Fruit fly (Drosophila melanogaster): ENCODE results near the gene Dlip1.

Gene Dlip1

DNA sequence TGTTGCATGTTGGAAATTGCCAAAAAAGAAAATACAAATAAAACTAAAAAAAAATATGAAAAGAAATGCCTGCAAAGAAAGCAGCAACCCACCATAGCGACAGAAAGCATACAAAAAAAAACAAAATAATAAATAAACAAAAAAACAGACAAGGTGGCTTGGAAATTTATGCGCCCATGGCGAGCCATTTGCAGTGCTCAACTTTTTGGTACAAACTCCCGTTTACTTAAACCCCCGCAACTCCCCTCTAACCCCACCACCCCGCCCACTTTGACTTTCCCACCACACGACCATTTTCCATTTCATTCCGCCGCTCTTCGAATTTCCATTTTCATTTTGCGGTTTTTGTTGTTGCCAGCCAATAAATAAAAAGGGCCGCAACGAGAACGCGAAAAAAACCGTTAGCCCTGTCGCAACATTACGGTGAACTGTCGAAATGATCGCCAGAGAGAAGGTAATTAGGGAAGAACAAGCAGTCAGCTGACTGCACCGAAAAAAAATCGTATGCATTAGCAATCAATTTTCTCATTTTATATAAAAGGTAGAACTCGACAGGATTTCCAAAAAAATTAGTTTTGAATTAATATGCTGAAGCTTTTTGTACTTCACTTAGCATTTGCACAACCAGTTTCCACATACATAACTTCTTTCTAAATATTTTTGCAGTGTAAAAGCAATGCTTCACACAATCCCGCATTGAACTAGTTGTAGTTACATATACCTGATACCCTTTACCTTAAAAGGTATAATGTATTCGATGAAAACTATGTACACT, 21.5 kb upstream of the Dlip1 start:
- TF ChIP-seq ovo (GFP tag; optimal IDR thresholded peaks at IDR 0.05), result peak; percentile 19
- TF ChIP-seq pad (GFP tag; optimal IDR thresholded peaks at IDR 0.05), result peak; percentile 36
- no peak for TF ChIP-seq CG11617 (GFP tag; optimal IDR thresholded peaks at IDR 0.05)
- no peak for TF ChIP-seq CG7045 (GFP tag; optimal IDR thresholded peaks at IDR 0.05)
- no peak for TF ChIP-seq Crg-1 (GFP tag; optimal IDR thresholded peaks at IDR 0.05)
- no peak for TF ChIP-seq tj (GFP tag; optimal IDR thresholded peaks at IDR 0.05)
- no peak for TF ChIP-seq CG1620 (GFP tag; optimal IDR thresholded peaks at IDR 0.05)
- peak; percentile 63 for TF ChIP-seq bab1 (GFP tag; optimal IDR thresholded peaks at IDR 0.05)
- no peak for TF ChIP-seq cnc (optimal IDR thresholded peaks at IDR 0.05)

DNA sequence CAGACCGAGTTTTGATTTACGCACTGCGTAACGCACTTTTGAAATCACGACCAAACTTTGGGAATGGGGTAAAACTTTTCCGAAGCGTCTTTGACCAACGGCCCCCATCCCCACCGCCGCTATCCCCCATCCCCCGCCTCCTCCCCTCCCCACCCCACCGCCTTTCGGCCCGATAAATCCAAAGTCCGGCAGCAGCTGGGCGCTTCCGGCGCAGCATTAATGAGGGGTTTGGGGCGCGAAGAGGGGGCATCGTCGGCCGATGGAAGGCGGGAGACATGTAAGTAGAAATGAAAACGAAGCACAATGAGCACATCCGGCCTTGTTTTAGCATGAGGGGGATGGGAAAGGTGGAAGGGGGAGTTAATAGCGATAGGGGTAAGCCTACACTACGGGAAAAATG, 19.3 kb upstream of the Dlip1 start:
- TF ChIP-seq tj (GFP tag; optimal IDR thresholded peaks at IDR 0.05) (peak; percentile 32), Clk (GFP tag; optimal IDR thresholded peaks at IDR 0.05) (no peak), CG5204 (GFP tag; optimal IDR thresholded peaks at IDR 0.05) (no peak), cic (GFP tag; optimal IDR thresholded peaks at IDR 0.05) (peak; percentile 19), kay (GFP tag; ENCODE audit: borderline replicate concordance) (no peak)

DNA sequence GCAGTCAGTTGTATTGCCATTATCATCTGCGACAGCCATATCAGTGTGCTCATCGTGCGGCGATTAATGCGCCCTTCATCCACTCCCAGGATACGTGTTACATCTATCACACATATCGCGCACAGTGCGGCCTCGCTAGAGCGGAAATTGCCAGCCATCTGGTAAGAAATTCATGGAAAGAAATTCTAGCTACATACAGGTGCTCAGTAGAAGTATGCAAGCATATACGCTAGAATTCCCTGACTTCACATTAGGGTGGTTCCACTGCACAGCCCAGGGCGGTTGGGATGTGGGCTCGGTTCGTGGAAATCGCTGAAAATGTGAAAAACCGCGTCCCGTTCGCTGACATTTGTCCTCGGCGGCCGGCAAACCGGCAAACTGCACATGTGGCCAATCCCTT, 17.2 kb upstream of the Dlip1 start:
- peak; percentile 15 for TF ChIP-seq tj (GFP tag; optimal IDR thresholded peaks at IDR 0.05)
- peak; percentile 35 for TF ChIP-seq pad (GFP tag; optimal IDR thresholded peaks at IDR 0.05)
- peak; percentile 49 for TF ChIP-seq CG7045 (GFP tag; optimal IDR thresholded peaks at IDR 0.05)
- TF ChIP-seq kay (GFP tag; ENCODE audit: borderline replicate concordance), result peak; percentile 76
- peak; percentile 44 for TF ChIP-seq toe (GFP tag; optimal IDR thresholded peaks at IDR 0.05)
- TF ChIP-seq CG33017 (tag; optimal IDR thresholded peaks at IDR 0.05), result peak; percentile 1
- peak; percentile 30 for TF ChIP-seq CG7101 (tag; optimal IDR thresholded peaks at IDR 0.05)
- no peak for TF ChIP-seq Mnt (GFP tag; optimal IDR thresholded peaks at IDR 0.05)
- TF ChIP-seq Clk (GFP tag; optimal IDR thresholded peaks at IDR 0.05), result peak; percentile 6
- peak; percentile 41 for TF ChIP-seq CG12768 (GFP tag; optimal IDR thresholded peaks at IDR 0.05)
- TF ChIP-seq bab1 (GFP tag; optimal IDR thresholded peaks at IDR 0.05), result no peak
- peak; percentile 15 for TF ChIP-seq CG14711 (tag; optimal IDR thresholded peaks at IDR 0.05)
- no peak for TF ChIP-seq cic (GFP tag; optimal IDR thresholded peaks at IDR 0.05)
- peak; percentile 16 for TF ChIP-seq Crg-1 (GFP tag; optimal IDR thresholded peaks at IDR 0.05)

DNA sequence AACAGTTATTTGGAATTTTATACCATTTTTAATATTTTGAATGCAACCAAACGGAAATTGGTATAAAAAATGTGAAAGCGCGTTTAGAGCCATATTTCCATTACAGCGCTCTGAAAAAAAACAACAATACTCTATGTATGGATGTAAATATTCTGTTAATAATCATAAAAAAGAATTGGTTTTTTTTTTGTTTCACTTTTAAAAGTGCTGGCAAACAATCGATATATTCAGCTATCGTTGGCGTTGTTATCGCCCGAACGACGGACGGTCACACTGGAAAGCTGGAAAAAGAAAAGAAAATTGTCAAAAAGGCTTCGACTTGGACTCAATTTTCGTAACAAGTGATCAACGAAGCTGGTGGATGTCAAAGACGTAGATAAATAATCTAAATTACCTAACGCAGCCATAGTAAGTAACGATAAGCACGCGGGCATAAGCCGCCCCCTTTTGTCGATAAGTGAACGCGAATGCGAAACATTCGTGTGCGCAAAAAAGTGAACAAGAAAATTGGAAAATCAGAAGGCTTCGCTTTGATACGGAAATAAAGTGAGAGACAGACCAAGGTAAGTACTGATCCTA, 16.1 kb upstream of the Dlip1 start, which contains the start of gene CG7065:
Gene CG7065 (plus strand): TSS at position 270 of the 579 bp plus-strand sequence.
- peak; percentile 2 for TF ChIP-seq CG7101 (tag; optimal IDR thresholded peaks at IDR 0.05)
- no peak for TF ChIP-seq pad (GFP tag; optimal IDR thresholded peaks at IDR 0.05)
- no peak for TF ChIP-seq ovo (GFP tag; optimal IDR thresholded peaks at IDR 0.05)
- TF ChIP-seq cic (GFP tag; optimal IDR thresholded peaks at IDR 0.05), result no peak
- no peak for TF ChIP-seq CG7045 (GFP tag; optimal IDR thresholded peaks at IDR 0.05)
- TF ChIP-seq CG12768 (GFP tag; optimal IDR thresholded peaks at IDR 0.05), result no peak
- no peak for TF ChIP-seq kay (GFP tag; ENCODE audit: borderline replicate concordance)
- TF ChIP-seq CG5204 (GFP tag; optimal IDR thresholded peaks at IDR 0.05), result no peak
- TF ChIP-seq Mnt (GFP tag; optimal IDR thresholded peaks at IDR 0.05), result no peak
- TF ChIP-seq CG11617 (GFP tag; optimal IDR thresholded peaks at IDR 0.05), result no peak
- peak; percentile 42 for TF ChIP-seq bab1 (GFP tag; optimal IDR thresholded peaks at IDR 0.05)
- TF ChIP-seq cnc (optimal IDR thresholded peaks at IDR 0.05), result no peak
- TF ChIP-seq CG1620 (GFP tag; optimal IDR thresholded peaks at IDR 0.05), result no peak
- no peak for TF ChIP-seq Clk (GFP tag; optimal IDR thresholded peaks at IDR 0.05)
- TF ChIP-seq toe (GFP tag; optimal IDR thresholded peaks at IDR 0.05), result no peak
- TF ChIP-seq Crg-1 (GFP tag; optimal IDR thresholded peaks at IDR 0.05), result no peak
- TF ChIP-seq CG14711 (tag; optimal IDR thresholded peaks at IDR 0.05), result no peak
- TF ChIP-seq CG33017 (tag; optimal IDR thresholded peaks at IDR 0.05), result no peak

DNA sequence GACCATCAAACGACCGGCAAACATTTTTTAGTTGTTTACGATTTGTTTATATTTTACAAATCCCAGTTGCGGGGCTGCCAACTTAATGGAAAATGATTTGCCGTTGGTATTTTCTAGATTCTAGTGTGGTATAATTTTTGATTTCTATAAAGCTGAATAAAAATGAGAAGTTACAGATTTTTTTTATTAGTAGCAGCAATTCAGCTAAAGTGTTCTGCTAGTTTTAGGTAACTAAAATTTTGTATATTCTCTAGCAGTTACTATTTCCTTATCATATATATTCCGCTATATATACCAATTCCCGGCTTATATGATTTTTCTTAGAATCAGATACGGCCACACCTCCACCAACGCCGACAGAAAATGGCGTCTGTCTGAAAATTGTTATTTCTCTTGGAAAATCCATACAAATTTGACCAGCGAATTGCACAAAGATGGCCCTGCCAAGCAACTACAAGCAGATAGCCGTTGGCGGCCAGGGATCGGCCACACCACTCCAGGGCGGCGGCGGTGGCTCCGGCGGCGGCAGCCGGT, 9.4 kb upstream of the Dlip1 start, which contains the start of the genes fh and Bap111:
Gene fh (minus strand): TSS at position 83 of the 534 bp plus-strand sequence.
Gene Bap111 (plus strand): TSS at position 321 of the 534 bp plus-strand sequence.
- TF ChIP-seq cnc (optimal IDR thresholded peaks at IDR 0.05), result no peak
- TF ChIP-seq bab1 (GFP tag; optimal IDR thresholded peaks at IDR 0.05), result peak; percentile 58
- no peak for TF ChIP-seq CG7101 (tag; optimal IDR thresholded peaks at IDR 0.05)
- peak; percentile 45 for TF ChIP-seq CG14711 (tag; optimal IDR thresholded peaks at IDR 0.05)

DNA sequence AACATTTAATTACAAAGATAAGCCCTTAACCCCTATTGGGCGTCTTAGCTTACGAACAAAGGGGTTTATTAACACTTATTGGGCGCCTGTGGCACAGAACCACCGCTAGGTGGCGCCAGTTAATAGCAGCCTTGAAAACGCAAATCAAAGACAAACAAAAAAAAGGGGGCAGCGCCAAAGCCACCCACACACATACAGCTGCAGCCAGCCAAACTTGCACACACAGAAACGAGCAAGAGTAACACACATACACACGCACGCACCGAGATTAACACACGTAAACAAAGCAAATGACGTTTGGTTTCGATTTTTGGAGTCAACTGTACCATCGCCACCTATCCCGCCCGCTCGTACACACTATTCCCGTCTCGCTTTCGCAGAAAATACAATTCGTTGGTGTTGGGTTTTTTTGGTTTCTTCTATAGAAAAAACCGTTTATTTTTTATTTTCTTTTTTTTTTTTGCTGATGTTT, 6.3 kb upstream of the Dlip1 start:
- TF ChIP-seq tj (GFP tag; optimal IDR thresholded peaks at IDR 0.05) (peak; percentile 95), CG5204 (GFP tag; optimal IDR thresholded peaks at IDR 0.05) (no peak), Clk (GFP tag; optimal IDR thresholded peaks at IDR 0.05) (no peak), pad (GFP tag; optimal IDR thresholded peaks at IDR 0.05) (peak; percentile 65), bab1 (GFP tag; optimal IDR thresholded peaks at IDR 0.05) (peak; percentile 58), cic (GFP tag; optimal IDR thresholded peaks at IDR 0.05) (peak; percentile 62), ovo (GFP tag; optimal IDR thresholded peaks at IDR 0.05) (peak; percentile 85), CG7045 (GFP tag; optimal IDR thresholded peaks at IDR 0.05) (no peak), CG7101 (tag; optimal IDR thresholded peaks at IDR 0.05) (peak; percentile 38), Mnt (GFP tag; optimal IDR thresholded peaks at IDR 0.05) (peak; percentile 53), Crg-1 (GFP tag; optimal IDR thresholded peaks at IDR 0.05) (peak; percentile 52), CG33017 (tag; optimal IDR thresholded peaks at IDR 0.05) (no peak), kay (GFP tag; ENCODE audit: borderline replicate concordance) (peak; percentile 66), Hr96 (GFP tag; optimal IDR thresholded peaks at IDR 0.05) (no peak), toe (GFP tag; optimal IDR thresholded peaks at IDR 0.05) (no peak), CG12768 (GFP tag; optimal IDR thresholded peaks at IDR 0.05) (no peak), CG1620 (GFP tag; optimal IDR thresholded peaks at IDR 0.05) (peak; percentile 48), CG14711 (tag; optimal IDR thresholded peaks at IDR 0.05) (peak; percentile 50), cnc (optimal IDR thresholded peaks at IDR 0.05) (no peak), CG11617 (GFP tag; optimal IDR thresholded peaks at IDR 0.05) (peak; percentile 61)
